Worm (Caenorhabditis elegans) whole organism, L3 larva: ENCODE data around the gene F13H10.9.

Experiments
- ceh-82 ChIP-seq: fragments of 150-350 bp; optimal IDR thresholded peaks from 2 replicates; lab custom pipeline; 2014; ENCODE audit warnings: missing biosample characterization, missing genetic modification characterization
- ceh-9 ChIP-seq: sonication (generic microtip); optimal IDR thresholded peaks from 2 replicates; lab custom pipeline; 2018; ENCODE audit warnings: missing biosample characterization, missing genetic modification characterization
- elt-1 ChIP-seq: fragments of 150-350 bp; optimal IDR thresholded peaks from 2 replicates; lab custom pipeline; 2014; ENCODE audit warnings: missing biosample characterization, missing genetic modification characterization
- jun-1 ChIP-seq: fragments of 150-350 bp; optimal IDR thresholded peaks from 2 replicates; lab custom pipeline; 2014; ENCODE audit warnings: missing biosample characterization, missing genetic modification reagents, missing genetic modification characterization
- lin-15B ChIP-seq: fragments of 150-350 bp; optimal IDR thresholded peaks from 2 replicates; lab custom pipeline; 2014; ENCODE audit warnings: missing biosample characterization, missing genetic modification characterization
- lsy-12 ChIP-seq: sonication (generic microtip); optimal IDR thresholded peaks from 2 replicates; lab custom pipeline; 2016; ENCODE audit warnings: mild to moderate bottlenecking, missing genetic modification characterization, missing compliant biosample characterization
- nhr-25 ChIP-seq: sonication (generic microtip); optimal IDR thresholded peaks from 2 replicates; lab custom pipeline; 2017; ENCODE audit warnings: missing biosample characterization, missing genetic modification characterization

DNA sequence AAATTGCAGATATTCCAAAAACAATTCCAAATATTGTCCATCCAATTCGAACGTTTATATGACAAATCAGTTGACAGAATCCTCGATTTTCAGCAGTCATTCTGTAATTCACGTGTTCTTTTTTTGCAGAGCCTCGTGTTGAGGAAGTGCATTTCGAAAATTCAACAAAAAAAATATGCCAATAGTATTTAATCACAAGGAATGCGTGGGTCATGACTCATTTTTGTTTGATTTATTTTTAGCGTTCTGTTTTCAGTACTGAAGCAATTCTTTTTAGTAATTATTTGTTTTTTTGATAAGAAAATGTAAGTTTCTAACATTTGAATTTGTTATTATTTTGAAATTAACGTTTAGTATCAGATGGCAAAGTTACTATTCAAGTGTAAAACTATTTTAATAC lies 29.2 kb downstream of the F13H10.9 start, which contains the start of gene hrg-4:
- TF ChIP-seq nhr-25 (tag; lab: Kevin White, UChicago) (no peak), jun-1 (tag; lab: Kevin White, UChicago) (no peak), lin-15B (tag; lab: Kevin White, UChicago) (no peak), ceh-82 (no peak), ceh-9 (tag; lab: Kevin White, UChicago) (no peak), elt-1 (tag; lab: Kevin White, UChicago) (no peak), lsy-12 (tag; lab: Kevin White, UChicago) (no peak)
